Worm (Caenorhabditis elegans): Measurements from ENCODE around the gene sfxn-5.

The sfxn-5 gene

DNA sequence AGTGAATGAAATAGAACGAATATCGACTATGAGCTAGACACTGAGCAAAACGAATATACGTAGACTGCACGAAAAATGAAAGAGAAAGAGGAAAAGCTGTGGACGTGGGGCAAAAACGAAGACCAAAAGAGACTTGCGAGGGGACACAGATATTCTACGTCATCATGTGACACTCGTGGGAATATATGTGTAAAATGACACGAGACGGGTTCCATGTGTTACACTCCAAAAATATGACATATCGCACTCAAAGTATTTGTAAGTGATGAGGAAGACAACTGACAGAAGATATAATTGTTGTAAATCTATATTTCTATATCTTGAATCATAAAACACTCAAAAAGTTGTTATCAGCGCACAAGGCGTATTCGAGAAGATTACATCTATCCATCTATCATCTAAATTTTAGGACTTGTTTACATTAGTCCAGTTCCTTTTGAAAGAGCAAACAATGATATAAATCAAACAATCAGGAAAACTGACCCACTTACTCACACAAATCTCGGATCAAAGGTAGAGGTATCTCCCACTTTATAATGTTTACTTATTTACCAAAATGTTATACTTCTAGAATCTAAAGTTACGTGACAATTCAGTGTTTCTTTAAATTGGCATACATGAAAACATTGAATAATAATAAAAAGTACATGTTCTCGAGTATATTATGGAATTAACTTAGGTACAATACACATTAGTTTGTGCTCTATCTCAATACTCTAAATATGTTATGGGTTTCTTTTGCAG lies 32.9 kb downstream of the sfxn-5 start:
- TF ChIP-seq aha-1 (tag) (peak; percentile 96), ceh-82 (tag; optimal IDR thresholded peaks at IDR 0.05) (no peak), hlh-11 (tag; optimal IDR thresholded peaks at IDR 0.05) (peak; percentile 53), hif-1 (tag; optimal IDR thresholded peaks at IDR 0.05) (peak in 1 of 2 experiments; percentile 41), nhr-28 (tag; optimal IDR thresholded peaks at IDR 0.05) (peak; percentile 16), mxl-3 (GFP tag; optimal IDR thresholded peaks at IDR 0.05) (peak; percentile 69), daf-16 (GFP tag; optimal IDR thresholded peaks at IDR 0.05) (peak in 1 of 2 experiments; percentile 63), daf-16 (tag; optimal IDR thresholded peaks at IDR 0.05) (no peak), hmg-1.1 (GFP tag; IDR thresholded peaks at IDR 0.05) (peak; percentile 58; the same call in 1 of the 2 replicates), hlh-30 (tag; optimal IDR thresholded peaks at IDR 0.05; ENCODE audit: insufficient read depth) (peak; percentile 94), nhr-11 (tag; optimal IDR thresholded peaks at IDR 0.05) (peak; percentile 54), fos-1 (tag; optimal IDR thresholded peaks at IDR 0.05) (no peak), tag-97 (GFP tag; IDR thresholded peaks at IDR 0.05) (no peak), zip-2 (tag; optimal IDR thresholded peaks at IDR 0.05) (no peak), lin-38 (GFP tag; IDR thresholded peaks at IDR 0.05) (0 out of 2 replicates have a peak, but pooled peaks have one; percentile 28), ctbp-1 (GFP tag; IDR thresholded peaks at IDR 0.05) (peak; percentile 73; the same call in 1 of the 2 replicates), F26F4.8 (GFP tag; conservative IDR thresholded peaks at IDR 0.05) (no peak), T26A8.4 (GFP tag; IDR thresholded peaks at IDR 0.05) (0 out of 2 replicates have a peak, but pooled peaks have one; percentile 23), mdl-1 (tag; optimal IDR thresholded peaks at IDR 0.05) (peak; percentile 24 to 67), ama-1 (optimal IDR thresholded peaks at IDR 0.05) (no peak), nhr-48 (tag; optimal IDR thresholded peaks at IDR 0.05) (peak; percentile 81), lsy-2 (tag; optimal IDR thresholded peaks at IDR 0.05) (peak in 1 of 2 experiments; percentile 66), dmd-6 (GFP tag; IDR thresholded peaks at IDR 0.05) (0 out of 2 replicates have a peak, but pooled peaks have one; percentile 18), rbr-2 (tag; optimal IDR thresholded peaks at IDR 0.05) (peak; percentile 38), unc-62 (GFP tag; optimal IDR thresholded peaks at IDR 0.05 in 1 of 2) (peak in 1 of 2 experiments; percentile 99), unc-62 (tag; optimal IDR thresholded peaks at IDR 0.05) (no peak), F44E2.7 (GFP tag; IDR thresholded peaks at IDR 0.05) (no peak), ceh-20 (GFP tag; IDR thresholded peaks at IDR 0.05) (peak; percentile 74; the same call in 1 of the 2 replicates), mep-1 (tag; optimal IDR thresholded peaks at IDR 0.05) (peak; percentile 57)

ce11 chrII:8071012-8071625 lies 33.7 kb downstream of the sfxn-5 start:
- TF ChIP-seq rbr-2 (tag; optimal IDR thresholded peaks at IDR 0.05): no peak
- TF ChIP-seq spr-3 (GFP tag; optimal IDR thresholded peaks at IDR 0.05): no peak
- no peak for TF ChIP-seq tag-97 (GFP tag; IDR thresholded peaks at IDR 0.05)
- no peak for TF ChIP-seq D1046.2 (GFP tag; IDR thresholded peaks at IDR 0.05)
- TF ChIP-seq lin-1 (GFP tag; IDR thresholded peaks at IDR 0.05): no peak
- TF ChIP-seq unc-130 (GFP tag; optimal IDR thresholded peaks at IDR 0.05): no peak
- no peak for TF ChIP-seq Y75B8A.6 (GFP tag; IDR thresholded peaks at IDR 0.05)
- no peak for TF ChIP-seq mep-1 (tag; optimal IDR thresholded peaks at IDR 0.05)
- TF ChIP-seq lir-3 (tag; optimal IDR thresholded peaks at IDR 0.05): no peak
- TF ChIP-seq nhr-237 (tag; optimal IDR thresholded peaks at IDR 0.05): no peak
- TF ChIP-seq pqm-1 (tag; optimal IDR thresholded peaks at IDR 0.05): peak; percentile 60
- TF ChIP-seq dmd-6 (GFP tag; IDR thresholded peaks at IDR 0.05): 0 out of 2 replicates have a peak, but pooled peaks have one; percentile 17
- TF ChIP-seq mes-2 (tag; optimal IDR thresholded peaks at IDR 0.05; ENCODE audit: poor library complexity, severe bottlenecking): no peak
- peak in 1 of 2 experiments; percentile 48 for TF ChIP-seq mdl-1 (tag; optimal IDR thresholded peaks at IDR 0.05)
- TF ChIP-seq mxl-3 (GFP tag; optimal IDR thresholded peaks at IDR 0.05): peak; percentile 48
- no peak for TF ChIP-seq arid-1 (GFP tag; conservative IDR thresholded peaks at IDR 0.05)
- TF ChIP-seq hlh-30 (tag; optimal IDR thresholded peaks at IDR 0.05; ENCODE audit: insufficient read depth): peak; percentile 7
- no peak for TF ChIP-seq ceh-62 (tag; optimal IDR thresholded peaks at IDR 0.05)
- no peak for TF ChIP-seq dve-1 (tag; optimal IDR thresholded peaks at IDR 0.05; ENCODE audit: insufficient read depth)
- peak; percentile 22 for TF ChIP-seq hlh-11 (tag; optimal IDR thresholded peaks at IDR 0.05)
- peak; percentile 46 for TF ChIP-seq aha-1 (tag)
- no peak for TF ChIP-seq R02D3.7 (tag; optimal IDR thresholded peaks at IDR 0.05)
- TF ChIP-seq snpc-4 (tag; optimal IDR thresholded peaks at IDR 0.05): no peak
- no peak for TF ChIP-seq zip-2 (tag; optimal IDR thresholded peaks at IDR 0.05)
- TF ChIP-seq madf-5 (GFP tag; IDR thresholded peaks at IDR 0.05): no peak
- TF ChIP-seq zfp-2 (tag; optimal IDR thresholded peaks at IDR 0.05): no peak
- peak; percentile 6 for TF ChIP-seq nhr-28 (tag; optimal IDR thresholded peaks at IDR 0.05)
- no peak for TF ChIP-seq ama-1 (optimal IDR thresholded peaks at IDR 0.05)
- TF ChIP-seq dpl-1 (GFP tag; optimal IDR thresholded peaks at IDR 0.05): no peak
- no peak for TF ChIP-seq T20F7.1 (GFP tag; optimal IDR thresholded peaks at IDR 0.05)
